Fruit fly (Drosophila melanogaster) whole organism, prepupa: Measurements from ENCODE around the gene oaf.

ENCODE experiments used
- Blimp-1 ChIP-seq: fragments of 200-800 bp; sonication (Bioruptor generic); optimal IDR thresholded peaks from 3 replicates; lab custom pipeline; 2017; ENCODE audit warnings: missing biosample characterization, missing genetic modification characterization, mild to moderate bottlenecking, moderate library complexity, missing genetic modification reagents
- CG10631 ChIP-seq: fragments of 200-800 bp; sonication (Bioruptor generic); optimal IDR thresholded peaks from 2 replicates; lab custom pipeline; 2016; ENCODE audit warnings: missing biosample characterization, missing genetic modification characterization
- CG10669 ChIP-seq: fragments of 200-800 bp; sonication (Bioruptor generic); optimal IDR thresholded peaks from 3 replicates; lab custom pipeline; 2018; ENCODE audit warnings: missing biosample characterization, mild to moderate bottlenecking, missing genetic modification characterization, moderate library complexity
- CG11294 ChIP-seq: fragments of 200-800 bp; sonication (Bioruptor generic); IDR thresholded peaks from 2 replicates; pipeline ENCODE4 v1.3.6; 2022; ENCODE audit warnings: missing biosample characterization, missing genetic modification characterization
- CG11762 ChIP-seq: fragments of 200-800 bp; sonication (Bioruptor generic); optimal IDR thresholded peaks from 3 replicates; lab custom pipeline; 2016; ENCODE audit warnings: missing biosample characterization, missing genetic modification characterization; ENCODE audit not compliant: insufficient read depth
- CG15336 ChIP-seq: fragments of 200-800 bp; sonication (Bioruptor generic); IDR thresholded peaks from 2 replicates; pipeline ENCODE4 v1.3.6; 2022; ENCODE audit warnings: missing biosample characterization, missing genetic modification characterization
- CG1621 ChIP-seq: fragments of 200-800 bp; sonication (Bioruptor generic); optimal IDR thresholded peaks from 3 replicates; lab custom pipeline; 2018; ENCODE audit warnings: missing biosample characterization, mild to moderate bottlenecking, missing genetic modification characterization
- CG16779 ChIP-seq: fragments of 200-800 bp; sonication (Bioruptor generic); optimal IDR thresholded peaks from 3 replicates; lab custom pipeline; 2017; ENCODE audit warnings: missing biosample characterization, mild to moderate bottlenecking, missing genetic modification characterization
- CG3032 ChIP-seq: fragments of 200-800 bp; optimal IDR thresholded peaks from 2 replicates; lab custom pipeline; 2019; ENCODE audit warnings: missing biosample characterization, mild to moderate bottlenecking, missing genetic modification characterization, moderate library complexity
- CG31627 ChIP-seq: fragments of 200-800 bp; sonication (Bioruptor generic); optimal IDR thresholded peaks from 3 replicates; lab custom pipeline; 2016; ENCODE audit warnings: missing biosample characterization, missing genetic modification characterization
- CG34406 ChIP-seq: fragments of 200-800 bp; sonication (Bioruptor generic); optimal IDR thresholded peaks from 3 replicates; lab custom pipeline; 2016; ENCODE audit warnings: missing biosample characterization, missing genetic modification characterization
- CG3919 ChIP-seq: fragments of 200-800 bp; sonication (Bioruptor generic); optimal IDR thresholded peaks from 3 replicates; lab custom pipeline; 2016; ENCODE audit warnings: missing biosample characterization, missing genetic modification characterization
- CG4318 ChIP-seq: fragments of 200-800 bp; sonication (Bioruptor generic); optimal IDR thresholded peaks from 3 replicates; lab custom pipeline; 2017; ENCODE audit warnings: missing biosample characterization, mild to moderate bottlenecking, missing genetic modification characterization
- CG6276 ChIP-seq: fragments of 200-800 bp; sonication (Bioruptor generic); optimal IDR thresholded peaks from 2 replicates; lab custom pipeline; 2017; ENCODE audit warnings: missing biosample characterization, mild to moderate bottlenecking, missing genetic modification characterization
- CG6792 ChIP-seq: fragments of 200-800 bp; sonication (Bioruptor generic); optimal IDR thresholded peaks from 3 replicates; lab custom pipeline; 2016; ENCODE audit warnings: missing biosample characterization, missing genetic modification characterization
- CG6808 ChIP-seq: fragments of 200-800 bp; sonication (Bioruptor generic); optimal IDR thresholded peaks from 3 replicates; lab custom pipeline; 2017; ENCODE audit warnings: missing biosample characterization, missing genetic modification characterization, mild to moderate bottlenecking, moderate library complexity, missing genetic modification reagents
- CG6854 ChIP-seq: fragments of 200-800 bp; sonication (Bioruptor generic); optimal IDR thresholded peaks from 2 replicates; lab custom pipeline; 2017; ENCODE audit warnings: missing biosample characterization, mild to moderate bottlenecking, missing genetic modification characterization
- CG7368 ChIP-seq: fragments of 200-800 bp; sonication (Bioruptor generic); optimal IDR thresholded peaks from 3 replicates; lab custom pipeline; 2016; ENCODE audit warnings: missing biosample characterization, missing genetic modification characterization
- CG8119 ChIP-seq: fragments of 200-800 bp; sonication (Bioruptor generic); IDR thresholded peaks from 3 replicates; pipeline ENCODE4 v1.3.6; 2022; ENCODE audit warnings: missing biosample characterization, missing genetic modification characterization
- CG8319 ChIP-seq: fragments of 200-800 bp; sonication (Bioruptor generic); optimal IDR thresholded peaks from 3 replicates; lab custom pipeline; 2016; ENCODE audit warnings: missing biosample characterization, missing genetic modification characterization
- CG8632 ChIP-seq: fragments of 200-800 bp; sonication (Bioruptor generic); optimal IDR thresholded peaks from 3 replicates; lab custom pipeline; 2016; ENCODE audit warnings: missing biosample characterization, missing genetic modification characterization
- CG9139 ChIP-seq: fragments of 200-800 bp; sonication (Bioruptor generic); optimal IDR thresholded peaks from 3 replicates; lab custom pipeline; 2017; ENCODE audit warnings: missing biosample characterization, mild to moderate bottlenecking, missing genetic modification characterization
- Eip75B ChIP-seq: fragments of 200-800 bp; sonication (Bioruptor generic); optimal IDR thresholded peaks from 3 replicates; lab custom pipeline; 2016; ENCODE audit warnings: missing biosample characterization, missing genetic modification characterization
- Eip78C ChIP-seq: fragments of 200-800 bp; sonication (Bioruptor generic); peaks from one replicate; lab custom pipeline; 2016; ENCODE audit warnings: missing biosample characterization, missing genetic modification characterization
- Eip93F ChIP-seq: fragments of 200-800 bp; sonication (Bioruptor generic); optimal IDR thresholded peaks from 2 replicates; lab custom pipeline; 2016; ENCODE audit warnings: missing biosample characterization, mild to moderate bottlenecking, missing genetic modification characterization
- Ets21C ChIP-seq: fragments of 200-800 bp; sonication (Bioruptor generic); optimal IDR thresholded peaks from 3 replicates; lab custom pipeline; 2016; ENCODE audit warnings: missing biosample characterization, missing genetic modification characterization
- Ets96B ChIP-seq: fragments of 200-800 bp; optimal IDR thresholded peaks from 2 replicates; lab custom pipeline; 2019; ENCODE audit warnings: missing biosample characterization, mild to moderate bottlenecking, missing genetic modification characterization, moderate library complexity
- Hr38 ChIP-seq: sonication (Bioruptor generic); optimal IDR thresholded peaks from 2 replicates; lab custom pipeline; 2016; ENCODE audit warnings: missing biosample characterization, missing genetic modification characterization
- Hr39 ChIP-seq: fragments of 200-800 bp; sonication (Bioruptor generic); optimal IDR thresholded peaks from 2 replicates; lab custom pipeline; 2016; ENCODE audit warnings: missing biosample characterization, missing genetic modification characterization
- Lpt ChIP-seq: fragments of 200-800 bp; sonication (Bioruptor generic); optimal IDR thresholded peaks from 3 replicates; lab custom pipeline; 2016; ENCODE audit warnings: missing biosample characterization, missing genetic modification characterization
- Met ChIP-seq: fragments of 200-800 bp; sonication (Bioruptor generic); optimal IDR thresholded peaks from 3 replicates; lab custom pipeline; 2016; ENCODE audit warnings: missing biosample characterization, missing genetic modification characterization
- Smox ChIP-seq: fragments of 200-800 bp; sonication (Bioruptor generic); optimal IDR thresholded peaks from 3 replicates; lab custom pipeline; 2016; ENCODE audit warnings: missing biosample characterization, missing genetic modification characterization
- Sox14 ChIP-seq: fragments of 200-800 bp; sonication (Bioruptor generic); optimal IDR thresholded peaks from 3 replicates; lab custom pipeline; 2016; ENCODE audit warnings: missing biosample characterization, missing genetic modification characterization
- Sox15 ChIP-seq: fragments of 200-800 bp; sonication (Bioruptor generic); optimal IDR thresholded peaks from 3 replicates; lab custom pipeline; 2016; ENCODE audit warnings: missing biosample characterization, missing genetic modification characterization
- achi ChIP-seq: fragments of 200-800 bp; sonication (Bioruptor generic); optimal IDR thresholded peaks from 3 replicates; lab custom pipeline; 2016; ENCODE audit warnings: missing biosample characterization, missing genetic modification characterization
- acj6 ChIP-seq: fragments of 200-800 bp; sonication (Bioruptor generic); optimal IDR thresholded peaks from 3 replicates; lab custom pipeline; 2016; ENCODE audit warnings: missing biosample characterization, missing genetic modification characterization
- cyc ChIP-seq: fragments of 200-800 bp; sonication (Bioruptor generic); optimal IDR thresholded peaks from 3 replicates; lab custom pipeline; 2016; ENCODE audit warnings: missing biosample characterization, missing genetic modification characterization
- dac ChIP-seq: fragments of 200-800 bp; sonication (Bioruptor generic); optimal IDR thresholded peaks from 2 replicates; lab custom pipeline; 2017; ENCODE audit warnings: missing biosample characterization, mild to moderate bottlenecking, missing genetic modification characterization
- dsx ChIP-seq: fragments of 200-800 bp; optimal IDR thresholded peaks from 3 replicates; lab custom pipeline; 2019; ENCODE audit warnings: missing biosample characterization, mild to moderate bottlenecking, missing genetic modification characterization, moderate library complexity; ENCODE audit not compliant: poor library complexity, severe bottlenecking
- eg ChIP-seq: fragments of 200-800 bp; sonication (Bioruptor generic); IDR thresholded peaks from 3 replicates; pipeline ENCODE4 v1.3.6; 2022; ENCODE audit warnings: missing biosample characterization, missing genetic modification characterization
- fd59A ChIP-seq: fragments of 200-800 bp; sonication (Bioruptor generic); optimal IDR thresholded peaks from 2 replicates; lab custom pipeline; 2017; ENCODE audit warnings: missing biosample characterization, mild to moderate bottlenecking, missing genetic modification characterization, missing genetic modification reagents
- fd85E ChIP-seq: fragments of 200-800 bp; sonication (Bioruptor generic); optimal IDR thresholded peaks from 3 replicates; lab custom pipeline; 2016; ENCODE audit warnings: missing biosample characterization, missing genetic modification characterization
- fkh ChIP-seq: fragments of 200-800 bp; sonication (Bioruptor generic); optimal IDR thresholded peaks from 3 replicates; lab custom pipeline; 2017; ENCODE audit warnings: missing biosample characterization, mild to moderate bottlenecking, missing genetic modification characterization, moderate library complexity
- net ChIP-seq: fragments of 200-800 bp; sonication (Bioruptor generic); optimal IDR thresholded peaks from 3 replicates; lab custom pipeline; 2016; ENCODE audit warnings: missing biosample characterization, missing genetic modification characterization
- pdm3 ChIP-seq: fragments of 200-800 bp; sonication (Bioruptor generic); optimal IDR thresholded peaks from 3 replicates; lab custom pipeline; 2016; ENCODE audit warnings: missing biosample characterization, missing genetic modification characterization
- spab ChIP-seq: fragments of 200-800 bp; sonication (Bioruptor generic); optimal IDR thresholded peaks from 2 replicates; lab custom pipeline; 2017; ENCODE audit warnings: missing biosample characterization, mild to moderate bottlenecking, missing genetic modification characterization, missing genetic modification reagents
- ss ChIP-seq, 2 experiments: fragments of 200-800 bp; sonication (Bioruptor generic); optimal IDR thresholded peaks; 2 replicates in 1 of 2; 3 replicates in 1 of 2; lab custom pipeline; 2017 to 2018; ENCODE audit warnings: mild to moderate bottlenecking in 2 of 2, missing biosample characterization in 2 of 2, missing genetic modification characterization in 2 of 2, moderate library complexity in 1 of 2
- svp ChIP-seq: fragments of 200-800 bp; sonication (Bioruptor generic); peaks from one replicate; lab custom pipeline; 2016; ENCODE audit warnings: missing biosample characterization, missing genetic modification characterization
- vri ChIP-seq: fragments of 200-800 bp; sonication (Bioruptor generic); optimal IDR thresholded peaks from 3 replicates; lab custom pipeline; 2016; ENCODE audit warnings: missing biosample characterization, mild to moderate bottlenecking, missing genetic modification characterization

Gene oaf

DNA sequence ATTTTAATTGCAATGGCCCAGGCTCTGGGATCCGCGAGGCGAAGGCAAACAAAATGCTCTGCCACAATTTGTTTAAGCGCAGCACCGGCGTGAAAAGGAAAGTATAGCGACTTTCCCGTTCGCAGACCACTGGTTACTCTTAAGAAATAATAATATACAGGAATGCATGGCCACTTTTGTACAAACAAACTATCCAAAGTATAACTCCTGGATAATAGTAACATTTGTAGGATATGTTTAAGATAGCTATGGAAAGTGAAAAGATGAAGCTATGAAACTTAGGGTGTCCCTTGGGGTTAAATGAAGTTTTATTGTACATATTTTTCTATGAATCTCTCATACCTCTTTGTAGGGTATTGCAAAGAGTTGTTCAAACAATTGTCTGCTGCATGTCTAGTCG is 14.4 kb upstream of the oaf start (continued):
- TF ChIP-seq vri (GFP tag; lab: Kevin White, UChicago) (no peak), Ets96B (no peak), CG11294 (GFP tag; lab: Robert Waterston, UW) (no peak), Ets21C (no peak), CG34406 (no peak), Sox14 (GFP tag; lab: Kevin White, UChicago) (no peak), CG1621 (tag; lab: Kevin White, UChicago) (no peak), fkh (GFP tag; lab: Kevin White, UChicago) (no peak), CG6276 (GFP tag; lab: Kevin White, UChicago) (peak; percentile 76), Eip78C (GFP tag; lab: Kevin White, UChicago) (peak; percentile 77)

dm6 chr2L:2481156-2481712 is 11.5 kb upstream of the oaf start:
- TF ChIP-seq CG6808 (GFP tag; lab: Kevin White, UChicago) (peak; percentile 56), svp (peak; percentile 91), Ets21C (peak; percentile 70), CG8119 (GFP tag; lab: Robert Waterston, UW) (no peak), CG6792 (GFP tag; lab: Kevin White, UChicago) (peak; percentile 73), cyc (GFP tag; lab: Kevin White, UChicago) (peak; percentile 75), CG16779 (no peak), CG6854 (GFP tag; lab: Kevin White, UChicago) (no peak), Lpt (GFP tag; lab: Kevin White, UChicago) (no peak), dsx (peak; percentile 60), Sox14 (GFP tag; lab: Kevin White, UChicago) (peak; percentile 68), Met (GFP tag; lab: Kevin White, UChicago) (peak; percentile 83), Eip78C (GFP tag; lab: Kevin White, UChicago) (peak; percentile 88), Smox (GFP tag; lab: Kevin White, UChicago) (peak; percentile 73), spab (GFP tag; lab: Kevin White, UChicago) (peak; percentile 65), CG3032 (peak; percentile 69), ss (GFP tag; optimal IDR thresholded peaks at IDR 0.05; lab: Kevin White, UChicago) (peak; percentile 36 to 65), eg (GFP tag; lab: Robert Waterston, UW) (no peak), CG10631 (peak; percentile 65), achi (GFP tag; lab: Kevin White, UChicago) (peak; percentile 51), CG15336 (GFP tag; lab: Robert Waterston, UW) (no peak), Blimp-1 (GFP tag; lab: Kevin White, UChicago) (peak; percentile 60), vri (GFP tag; lab: Kevin White, UChicago) (peak; percentile 87), dac (GFP tag; lab: Kevin White, UChicago) (no peak), Hr38 (GFP tag; lab: Kevin White, UChicago) (no peak), CG1621 (tag; lab: Kevin White, UChicago) (peak; percentile 64), CG8319 (GFP tag; lab: Kevin White, UChicago) (peak; percentile 38), fd59A (GFP tag; lab: Kevin White, UChicago) (peak; percentile 50), fkh (GFP tag; lab: Kevin White, UChicago) (no peak), CG3919 (GFP tag; lab: Kevin White, UChicago) (peak; percentile 73), Eip93F (GFP tag; lab: Kevin White, UChicago) (no peak), CG11294 (GFP tag; lab: Robert Waterston, UW) (no peak), CG10669 (GFP tag; lab: Kevin White, UChicago) (peak; percentile 72), CG9139 (GFP tag; lab: Kevin White, UChicago) (no peak), net (GFP tag; lab: Kevin White, UChicago) (peak; percentile 40), CG11762 (no peak), fd85E (peak; percentile 23), CG31627 (peak; percentile 77), Sox15 (peak; percentile 16), Hr39 (GFP tag; lab: Kevin White, UChicago) (peak; percentile 81), CG7368 (GFP tag; lab: Kevin White, UChicago) (peak; percentile 61), pdm3 (GFP tag; lab: Kevin White, UChicago) (peak; percentile 71), CG8632 (GFP tag; lab: Kevin White, UChicago) (peak; percentile 52), Eip75B (peak; percentile 64), CG4318 (GFP tag; lab: Kevin White, UChicago) (no peak), acj6 (peak; percentile 64)
